Worm (Caenorhabditis elegans): ENCODE results near the gene R04A9.3.
"Not testable (repeated sequence)": the region's sequence is repeated elsewhere in the genome, so short reads cannot be mapped to it uniquely, and the experiment has no call there.

The R04A9.3 gene

ce11 chrX:353134-353669 lies 27.2 kb downstream of the R04A9.3 start, which contains the start of gene sor-3 (continued):
- TF ChIP-seq lag-1 (GFP tag; IDR thresholded peaks at IDR 0.05) = no peak

- TF ChIP-seq aptf-3 (GFP tag; IDR thresholded peaks at IDR 0.05) (0 out of 2 replicates have a peak, but pooled peaks have one; percentile 9), egl-44 (GFP tag; IDR thresholded peaks at IDR 0.05) (peak; percentile 54; the same call in 1 of the 2 replicates), Y56A3A.18 (GFP tag; IDR thresholded peaks at IDR 0.05) (0 out of 2 replicates have a peak, but pooled peaks have one; percentile 39), dox-1 (GFP tag; IDR thresholded peaks at IDR 0.05) (peak; percentile 68), madf-6 (GFP tag; IDR thresholded peaks at IDR 0.05) (peak; percentile 55; the same call in 1 of the 2 replicates), hmg-1.2 (GFP tag; IDR thresholded peaks at IDR 0.05) (peak; percentile 73), B0261.1 (tag; optimal IDR thresholded peaks at IDR 0.05) (peak; percentile 55), ekl-4 (GFP tag; IDR thresholded peaks at IDR 0.05) (0 out of 2 replicates have a peak, but pooled peaks have one; percentile 29), nfyb-1 (GFP tag; IDR thresholded peaks at IDR 0.05) (peak; percentile 79), ceh-40 (GFP tag; IDR thresholded peaks at IDR 0.05) (peak; percentile 59; the same call in 1 of the 2 replicates), rpc-1 (tag; optimal IDR thresholded peaks at IDR 0.05) (peak; percentile 32), tbp1 (GFP tag; optimal IDR thresholded peaks at IDR 0.05) (peak; percentile 82), D2030.7 (GFP tag; IDR thresholded peaks at IDR 0.05) (peak; percentile 33; the same call in 1 of the 2 replicates), zfh-2 (GFP tag; conservative IDR thresholded peaks at IDR 0.05) (0 out of 2 replicates have a peak, but pooled peaks have one; percentile 12), madf-3 (GFP tag; IDR thresholded peaks at IDR 0.05) (0 out of 2 replicates have a peak, but pooled peaks have one; percentile 39), ceh-100 (GFP tag; IDR thresholded peaks at IDR 0.05) (peak; percentile 38; the same call in 1 of the 2 replicates), mcd-1 (GFP tag; IDR thresholded peaks at IDR 0.05) (peak; percentile 49), lin-26 (GFP tag; IDR thresholded peaks at IDR 0.05) (peak; percentile 90), nhr-120 (GFP tag; IDR thresholded peaks at IDR 0.05) (peak; percentile 83; the same call in 1 of the 2 replicates), rcor-1 (GFP tag; IDR thresholded peaks at IDR 0.05) (peak; percentile 28; the same call in 1 of the 2 replicates), ztf-25 (GFP tag; IDR thresholded peaks at IDR 0.05) (peak; percentile 84)
- not testable (repeated sequence) for TF ChIP-seq rpc-1 (optimal IDR thresholded peaks at IDR 0.05)
Measured at ce11 chrX:351398-351797, 29.0 kb downstream of the R04A9.3 start.

ce11 chrX:348141-348540 lies 32.3 kb downstream of the R04A9.3 start:
- no peak for TF ChIP-seq B0019.2 (GFP tag; conservative IDR thresholded peaks at IDR 0.05)
- TF ChIP-seq lin-40 (tag; optimal IDR thresholded peaks at IDR 0.05) = peak; percentile 17
- TF ChIP-seq hmg-1.2 (GFP tag; IDR thresholded peaks at IDR 0.05) = peak; percentile 55; the same call in 1 of the 2 replicates
- no peak for TF ChIP-seq nhr-80 (tag; optimal IDR thresholded peaks at IDR 0.05)
- TF ChIP-seq cebp-1 (GFP tag; IDR thresholded peaks at IDR 0.05) = no peak
- peak; percentile 38 for TF ChIP-seq cebp-1 (tag; optimal IDR thresholded peaks at IDR 0.05)
- no peak for TF ChIP-seq somi-1 (GFP tag; optimal IDR thresholded peaks at IDR 0.05)

- 0 out of 2 replicates have a peak, but pooled peaks have one; percentile 45 for TF ChIP-seq madf-3 (GFP tag; IDR thresholded peaks at IDR 0.05)
Measured at ce11 chrX:347117-347516, 33.3 kb downstream of the R04A9.3 start, which contains the start of gene C04E7.3. Gene C04E7.3 (minus strand): TSS chrX:347217.

- TF ChIP-seq tlf-1 (GFP tag; optimal IDR thresholded peaks at IDR 0.05) (no peak), chd-7 (tag; optimal IDR thresholded peaks at IDR 0.05) (no peak), ztf-26 (tag; optimal IDR thresholded peaks at IDR 0.05) (peak; percentile 28), cebp-1 (GFP tag; IDR thresholded peaks at IDR 0.05) (no peak), cebp-1 (tag; optimal IDR thresholded peaks at IDR 0.05) (peak; percentile 20), tbp1 (GFP tag; optimal IDR thresholded peaks at IDR 0.05) (peak; percentile 3), nhr-80 (tag; optimal IDR thresholded peaks at IDR 0.05) (peak; percentile 49), lin-54 (GFP tag; optimal IDR thresholded peaks at IDR 0.05) (peak; percentile 48), let-607 (tag; optimal IDR thresholded peaks at IDR 0.05) (peak in 1 of 2 experiments; percentile 3)
Measured at ce11 chrX:343822-344221, 36.6 kb downstream of the R04A9.3 start.
